Worm (Caenorhabditis elegans) whole organism, early embryonic: ENCODE results near the gene sra-9.

Source experiments
- B0310.2 ChIP-seq: sonication (generic microtip); optimal IDR thresholded peaks from 2 replicates; lab custom pipeline; 2016; ENCODE audit warnings: mild to moderate bottlenecking, missing genetic modification characterization, missing compliant biosample characterization
- F13C5.2 ChIP-seq: sonication (generic microtip); optimal IDR thresholded peaks from 2 replicates; lab custom pipeline; 2017; ENCODE audit warnings: mild to moderate bottlenecking, missing genetic modification characterization, inconsistent platforms, missing compliant biosample characterization
- aly-1 ChIP-seq: sonication (generic microtip); optimal IDR thresholded peaks from 2 replicates; lab custom pipeline; 2016; ENCODE audit warnings: missing genetic modification characterization, missing compliant biosample characterization
- ama-1 ChIP-seq: fragments of 150-350 bp; optimal IDR thresholded peaks from 2 replicates; lab custom pipeline; 2014
- ceh-13 ChIP-seq: fragments of 200-800 bp; sonication (Bioruptor generic); optimal IDR thresholded peaks from 2 replicates; lab custom pipeline; 2018; ENCODE audit warnings: mild to moderate bottlenecking, missing genetic modification characterization, missing compliant biosample characterization
- ceh-36 ChIP-seq: sonication (generic microtip); optimal IDR thresholded peaks from 2 replicates; lab custom pipeline; 2016; ENCODE audit warnings: missing genetic modification characterization, inconsistent platforms, missing compliant biosample characterization
- ets-7 ChIP-seq: sonication (generic microtip); optimal IDR thresholded peaks from 2 replicates; lab custom pipeline; 2016; ENCODE audit warnings: missing genotype, missing genetic modification characterization, missing compliant biosample characterization
- flt-1 ChIP-seq: fragments of 200-800 bp; sonication (Bioruptor generic); IDR thresholded peaks from 2 replicates; pipeline ENCODE4 v1.3.6; 2022; ENCODE audit warnings: missing genetic modification characterization, missing compliant biosample characterization
- hmbx-1 ChIP-seq: sonication (generic microtip); optimal IDR thresholded peaks from 2 replicates; lab custom pipeline; 2016; ENCODE audit warnings: mild to moderate bottlenecking, missing genetic modification characterization, missing compliant biosample characterization
- hmg-4 ChIP-seq: fragments of 200-800 bp; sonication (Bioruptor generic); optimal IDR thresholded peaks from 2 replicates; lab custom pipeline; 2018; ENCODE audit warnings: mild to moderate bottlenecking, missing genetic modification characterization, missing compliant biosample characterization
- hnd-1 ChIP-seq: sonication (generic microtip); optimal IDR thresholded peaks from 2 replicates; lab custom pipeline; 2016; ENCODE audit warnings: missing genetic modification characterization, missing compliant biosample characterization
- pes-1 ChIP-seq: fragments of 200-800 bp; sonication (Bioruptor generic); IDR thresholded peaks from 2 replicates; pipeline ENCODE4 v1.3.6; 2022; ENCODE audit warnings: missing genetic modification reagents, missing genetic modification characterization, missing compliant biosample characterization
- scrt-1 ChIP-seq: fragments of 200-800 bp; sonication (Bioruptor generic); IDR thresholded peaks from 2 replicates; pipeline ENCODE4 v1.3.6; 2022; ENCODE audit warnings: missing genetic modification characterization, missing compliant biosample characterization
- sea-1 ChIP-seq: fragments of 200-800 bp; sonication (Bioruptor generic); conservative IDR thresholded peaks from 2 replicates; pipeline ENCODE4 v1.3.6; 2022; ENCODE audit warnings: missing genetic modification characterization, missing compliant biosample characterization
- tbx-11 ChIP-seq: fragments of 200-800 bp; sonication (Bioruptor generic); IDR thresholded peaks from 2 replicates; pipeline ENCODE4 v1.3.6; 2022; ENCODE audit warnings: missing genetic modification characterization, missing compliant biosample characterization
- tbx-37 ChIP-seq: fragments of 200-800 bp; sonication (Bioruptor generic); conservative IDR thresholded peaks from 2 replicates; pipeline ENCODE4 v1.3.6; 2022; ENCODE audit warnings: missing genetic modification reagents, missing genetic modification characterization, missing compliant biosample characterization
- tra-4 ChIP-seq: sonication (generic microtip); optimal IDR thresholded peaks from 2 replicates; lab custom pipeline; 2017; ENCODE audit warnings: missing genetic modification characterization, missing compliant biosample characterization

sra-9 gene

ce11 chrII:9554925-9555553, 22.9 kb downstream of the sra-9 start, which contains the start of gene F35H8.2:
Gene F35H8.2 (plus strand): TSS chrII:9555503.
- TF ChIP-seq ceh-36, result no peak
- TF ChIP-seq B0310.2 (tag; lab: Kevin White, UChicago), result no peak
- TF ChIP-seq hnd-1 (tag; lab: Kevin White, UChicago), result no peak
- no peak for TF ChIP-seq ets-7
- TF ChIP-seq tbx-37, result no peak
- TF ChIP-seq hmbx-1, result no peak
- TF ChIP-seq tbx-11 (GFP tag; lab: Robert Waterston, UW), result no peak
- no peak for TF ChIP-seq hmg-4 (GFP tag; lab: Kevin White, UChicago)
- TF ChIP-seq F13C5.2 (tag; lab: Kevin White, UChicago), result no peak
- TF ChIP-seq ama-1 (lab: Kevin White, UChicago), result no peak
- TF ChIP-seq scrt-1 (GFP tag; lab: Robert Waterston, UW), result no peak
- TF ChIP-seq ceh-13, result no peak
- TF ChIP-seq flt-1 (GFP tag; lab: Robert Waterston, UW), result no peak
- TF ChIP-seq tra-4 (tag; lab: Kevin White, UChicago), result no peak
- TF ChIP-seq aly-1 (tag; lab: Kevin White, UChicago), result no peak

- no peak for TF ChIP-seq hmbx-1
- no peak for TF ChIP-seq pes-1 (GFP tag; lab: Robert Waterston, UW)
- no peak for TF ChIP-seq ets-7
- TF ChIP-seq aly-1 (tag; lab: Kevin White, UChicago), result no peak
- TF ChIP-seq hnd-1 (tag; lab: Kevin White, UChicago), result no peak
- no peak for TF ChIP-seq ceh-36
- no peak for TF ChIP-seq tbx-37
Observed at ce11 chrII:9556582-9556981, 24.5 kb downstream of the sra-9 start.

- peak; percentile 8 for TF ChIP-seq F13C5.2 (tag; lab: Kevin White, UChicago)
- no peak for TF ChIP-seq hmbx-1
- TF ChIP-seq flt-1 (GFP tag; lab: Robert Waterston, UW), result no peak
- TF ChIP-seq B0310.2 (tag; lab: Kevin White, UChicago), result no peak
Observed at ce11 chrII:9557437-9558150, 25.5 kb downstream of the sra-9 start, which contains the start of gene zfp-2. Gene zfp-2 (plus strand): TSS chrII:9557650.

- no peak for TF ChIP-seq pes-1 (GFP tag; lab: Robert Waterston, UW)
- no peak for TF ChIP-seq hmbx-1
- TF ChIP-seq tra-4 (tag; lab: Kevin White, UChicago), result no peak
- TF ChIP-seq tbx-11 (GFP tag; lab: Robert Waterston, UW), result no peak
Observed at ce11 chrII:9558906-9559305, 26.8 kb downstream of the sra-9 start.

- TF ChIP-seq sea-1 (GFP tag; lab: Robert Waterston, UW) (no peak), hnd-1 (tag; lab: Kevin White, UChicago) (no peak), hmbx-1 (no peak), ets-7 (no peak), B0310.2 (tag; lab: Kevin White, UChicago) (no peak), tra-4 (tag; lab: Kevin White, UChicago) (no peak), ama-1 (lab: Kevin White, UChicago) (no peak), flt-1 (GFP tag; lab: Robert Waterston, UW) (no peak), pes-1 (GFP tag; lab: Robert Waterston, UW) (no peak), ceh-36 (no peak), tbx-37 (no peak), hmg-4 (GFP tag; lab: Kevin White, UChicago) (no peak), aly-1 (tag; lab: Kevin White, UChicago) (no peak)
Observed at ce11 chrII:9559929-9560328, 27.8 kb downstream of the sra-9 start, which contains the start of gene F35H8.4. Gene F35H8.4 (minus strand): TSS chrII:9560029.

- no peak for TF ChIP-seq ceh-13
- TF ChIP-seq tra-4 (tag; lab: Kevin White, UChicago), result no peak
- no peak for TF ChIP-seq sea-1 (GFP tag; lab: Robert Waterston, UW)
- TF ChIP-seq aly-1 (tag; lab: Kevin White, UChicago), result no peak
- no peak for TF ChIP-seq F13C5.2 (tag; lab: Kevin White, UChicago)
- TF ChIP-seq hmbx-1, result no peak
- no peak for TF ChIP-seq ceh-36
- TF ChIP-seq scrt-1 (GFP tag; lab: Robert Waterston, UW), result no peak
- TF ChIP-seq tbx-37, result no peak
- TF ChIP-seq hnd-1 (tag; lab: Kevin White, UChicago), result no peak
Observed at ce11 chrII:9560895-9561294, 28.8 kb downstream of the sra-9 start.

- TF ChIP-seq hmg-4 (GFP tag; lab: Kevin White, UChicago) (peak; percentile 86), tbx-37 (peak; percentile 92), scrt-1 (GFP tag; lab: Robert Waterston, UW) (peak; percentile 93), F13C5.2 (tag; lab: Kevin White, UChicago) (peak; percentile 95), ceh-13 (peak; percentile 90), B0310.2 (tag; lab: Kevin White, UChicago) (peak; percentile 91), hnd-1 (tag; lab: Kevin White, UChicago) (peak; percentile 79), sea-1 (GFP tag; lab: Robert Waterston, UW) (peak; percentile 92), pes-1 (GFP tag; lab: Robert Waterston, UW) (peak; percentile 95), ama-1 (lab: Kevin White, UChicago) (no peak), aly-1 (tag; lab: Kevin White, UChicago) (peak; percentile 95), ceh-36 (peak; percentile 94), hmbx-1 (peak; percentile 70), ets-7 (peak; percentile 84), flt-1 (GFP tag; lab: Robert Waterston, UW) (peak; percentile 95), tbx-11 (GFP tag; lab: Robert Waterston, UW) (peak; percentile 95), tra-4 (tag; lab: Kevin White, UChicago) (peak; percentile 55)
Observed at ce11 chrII:9566045-9566444, 33.9 kb downstream of the sra-9 start.
